Worm (Caenorhabditis elegans) whole organism, L2 larva: ENCODE results near the gene Y7A9D.1.

Experiments
- F13H6.1 ChIP-seq: sonication (generic microtip); optimal IDR thresholded peaks from 2 replicates; lab custom pipeline; 2016; ENCODE audit warnings: missing genetic modification characterization, missing compliant biosample characterization
- alr-1 ChIP-seq: fragments of 150-350 bp; optimal IDR thresholded peaks from 2 replicates; lab custom pipeline; 2014; ENCODE audit warnings: missing biosample characterization, missing genetic modification characterization
- ceh-16 ChIP-seq: fragments of 150-350 bp; optimal IDR thresholded peaks from 2 replicates; lab custom pipeline; 2014; ENCODE audit warnings: missing biosample characterization, missing genetic modification characterization
- crh-2 ChIP-seq: sonication (generic microtip); optimal IDR thresholded peaks from 2 replicates; lab custom pipeline; 2017; ENCODE audit warnings: missing biosample characterization, missing genetic modification characterization
- dmd-4 ChIP-seq: sonication (generic microtip); optimal IDR thresholded peaks from 2 replicates; lab custom pipeline; 2017; ENCODE audit warnings: missing biosample characterization, missing genetic modification characterization
- egl-27 ChIP-seq: sonication (generic microtip); optimal IDR thresholded peaks from 3 replicates; lab custom pipeline; 2017; ENCODE audit warnings: missing biosample characterization, missing genetic modification reagents, missing genetic modification characterization
- elt-1 ChIP-seq: fragments of 150-350 bp; optimal IDR thresholded peaks from 2 replicates; lab custom pipeline; 2014; ENCODE audit warnings: missing biosample characterization, missing genetic modification characterization
- fos-1 ChIP-seq: fragments of 150-350 bp; optimal IDR thresholded peaks from 2 replicates; lab custom pipeline; 2014; ENCODE audit warnings: missing biosample characterization, missing genetic modification characterization
- gmeb-1 ChIP-seq: fragments of 150-350 bp; optimal IDR thresholded peaks from 2 replicates; lab custom pipeline; 2014; ENCODE audit warnings: missing biosample characterization, missing genetic modification characterization
- lin-11 ChIP-seq: fragments of 150-350 bp; sonication (generic microtip); optimal IDR thresholded peaks from 2 replicates; lab custom pipeline; 2014; ENCODE audit warnings: missing biosample characterization, missing genetic modification characterization, inconsistent platforms, mixed read lengths
- lin-13 ChIP-seq: fragments of 150-350 bp; optimal IDR thresholded peaks from 2 replicates; lab custom pipeline; 2014; ENCODE audit warnings: missing biosample characterization, missing genetic modification reagents, missing genetic modification characterization
- lsy-2 ChIP-seq, 2 experiments: fragments of 150-350 bp in 1 of 2; sonication (generic microtip) in 1 of 2; optimal IDR thresholded peaks; 2 replicates each; lab custom pipeline; 2014 to 2017; ENCODE audit warnings: missing biosample characterization in 2 of 2, missing genetic modification characterization in 2 of 2
- mbf-1 ChIP-seq: sonication (generic microtip); optimal IDR thresholded peaks from 2 replicates; lab custom pipeline; 2017; ENCODE audit warnings: missing biosample characterization, missing genetic modification characterization
- mdl-1 ChIP-seq, 2 experiments: fragments of 150-350 bp in 1 of 2; sonication (generic microtip) in 1 of 2; optimal IDR thresholded peaks; 2 replicates each; lab custom pipeline; 2017; ENCODE audit warnings: missing biosample characterization in 2 of 2, missing genetic modification characterization in 2 of 2
- nhr-129 ChIP-seq: fragments of 150-350 bp; optimal IDR thresholded peaks from 2 replicates; lab custom pipeline; 2014; ENCODE audit warnings: missing biosample characterization, missing genetic modification characterization
- nhr-21 ChIP-seq: fragments of 150-350 bp; optimal IDR thresholded peaks from 2 replicates; lab custom pipeline; 2014; ENCODE audit warnings: missing biosample characterization, missing genetic modification characterization
- nhr-25 ChIP-seq: fragments of 150-350 bp; sonication (generic microtip); optimal IDR thresholded peaks from 3 replicates; lab custom pipeline; 2014; ENCODE audit warnings: missing biosample characterization, missing genetic modification characterization
- nhr-77 ChIP-seq: fragments of 150-350 bp; optimal IDR thresholded peaks from 2 replicates; lab custom pipeline; 2014; ENCODE audit warnings: missing biosample characterization, missing genetic modification characterization
- sem-4 ChIP-seq: fragments of 150-350 bp; optimal IDR thresholded peaks from 2 replicates; lab custom pipeline; 2014; ENCODE audit warnings: missing biosample characterization, missing genetic modification reagents, missing genetic modification characterization
- sma-3 ChIP-seq: sonication (generic microtip); optimal IDR thresholded peaks from 2 replicates; lab custom pipeline; 2016; ENCODE audit warnings: missing genetic modification reagents, missing genetic modification characterization, missing compliant biosample characterization
- sma-9 ChIP-seq, 2 experiments: fragments of 150-350 bp in 1 of 2; sonication (generic microtip) in 1 of 2; optimal IDR thresholded peaks; 2 replicates each; lab custom pipeline; 2014 to 2016; ENCODE audit warnings: missing genetic modification characterization in 2 of 2, mild to moderate bottlenecking in 1 of 2, missing biosample characterization in 1 of 2, missing compliant biosample characterization in 1 of 2, missing genetic modification reagents in 1 of 2, moderate library complexity in 1 of 2
- snpc-4 ChIP-seq: fragments of 150-350 bp; optimal IDR thresholded peaks from 2 replicates; lab custom pipeline; 2014; ENCODE audit warnings: missing biosample characterization, missing genetic modification characterization
- unc-39 ChIP-seq: fragments of 150-350 bp; optimal IDR thresholded peaks from 2 replicates; lab custom pipeline; 2014; ENCODE audit warnings: missing biosample characterization, missing genetic modification characterization
- unc-55 ChIP-seq: fragments of 150-350 bp; sonication (generic microtip); optimal IDR thresholded peaks from 3 replicates; lab custom pipeline; 2014; ENCODE audit warnings: missing biosample characterization, missing genetic modification reagents, missing genetic modification characterization
- unc-62 ChIP-seq: fragments of 150-350 bp; optimal IDR thresholded peaks from 2 replicates; lab custom pipeline; 2014; ENCODE audit warnings: missing biosample characterization, missing genetic modification reagents, missing genetic modification characterization
- ztf-1 ChIP-seq: fragments of 200-800 bp; sonication (Bioruptor generic); conservative IDR thresholded peaks from 2 replicates; pipeline ENCODE4 v1.3.6; 2022; ENCODE audit warnings: missing genetic modification characterization, missing compliant biosample characterization
- ztf-11 ChIP-seq: sonication (generic microtip); optimal IDR thresholded peaks from 2 replicates; lab custom pipeline; 2017; ENCODE audit warnings: missing biosample characterization, missing genetic modification characterization
- ztf-4 ChIP-seq: fragments of 150-350 bp; optimal IDR thresholded peaks from 2 replicates; lab custom pipeline; 2014; ENCODE audit warnings: missing biosample characterization, missing genetic modification characterization

The Y7A9D.1 gene

DNA sequence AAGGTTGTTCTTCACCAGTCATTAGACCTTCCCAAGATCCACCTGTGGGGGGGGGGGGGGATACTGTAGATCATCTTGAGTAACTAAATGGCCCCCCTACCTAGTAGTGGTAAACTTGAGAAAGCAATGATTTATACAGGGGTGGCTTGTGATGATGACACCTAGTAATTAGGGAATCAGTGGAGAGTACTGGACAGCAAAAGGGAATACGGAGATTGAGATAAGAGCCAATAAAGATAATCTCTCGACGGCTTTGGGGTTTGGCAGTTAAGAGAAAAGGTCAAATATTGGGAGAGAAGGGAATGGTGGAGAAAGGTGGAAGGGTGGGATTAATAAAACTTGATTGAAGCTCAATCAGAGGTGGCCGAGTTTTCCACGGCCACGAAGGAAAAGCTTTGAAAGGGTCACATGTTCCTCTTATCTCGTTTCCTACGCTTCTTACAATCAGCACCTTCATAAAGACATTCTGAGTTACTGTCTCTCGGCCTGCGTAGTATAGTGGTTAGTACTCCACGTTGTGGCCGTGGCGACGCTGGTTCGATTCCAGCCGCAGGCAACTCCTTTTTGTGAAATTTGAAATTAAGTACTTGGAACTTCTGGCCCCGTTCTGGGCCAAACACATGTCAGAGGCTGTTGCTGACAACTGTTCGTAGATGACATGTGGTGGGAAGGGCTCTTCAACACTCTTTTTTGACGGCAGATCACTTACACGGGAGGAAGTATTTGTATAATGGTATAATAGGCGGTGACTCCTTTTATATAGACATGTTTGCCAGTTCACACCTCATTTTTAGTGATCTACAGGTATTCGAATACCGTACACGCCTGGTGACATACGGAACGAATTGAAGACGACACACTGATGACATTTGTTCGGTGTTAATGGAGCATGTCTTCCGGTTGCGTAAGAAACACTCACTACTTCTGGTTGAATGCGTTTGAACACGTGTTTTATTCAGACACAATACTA, 18.7 kb upstream of the Y7A9D.1 start:
- TF ChIP-seq unc-62 (GFP tag; lab: Kevin White, UChicago) (no peak), ceh-16 (peak; percentile 96), ztf-4 (no peak), unc-55 (GFP tag; lab: Kevin White, UChicago) (no peak), ztf-1 (GFP tag; lab: Robert Waterston, UW) (no peak), elt-1 (peak; percentile 47), F13H6.1 (tag; lab: Kevin White, UChicago) (no peak), sma-3 (GFP tag; lab: Kevin White, UChicago) (peak; percentile 52), nhr-129 (tag; lab: Kevin White, UChicago) (peak; percentile 9), crh-2 (tag; lab: Kevin White, UChicago) (peak; percentile 53), lin-13 (no peak), gmeb-1 (tag; lab: Kevin White, UChicago) (peak; percentile 26)
- TF ChIP-seq, all 48 proteins: peak for 6

DNA sequence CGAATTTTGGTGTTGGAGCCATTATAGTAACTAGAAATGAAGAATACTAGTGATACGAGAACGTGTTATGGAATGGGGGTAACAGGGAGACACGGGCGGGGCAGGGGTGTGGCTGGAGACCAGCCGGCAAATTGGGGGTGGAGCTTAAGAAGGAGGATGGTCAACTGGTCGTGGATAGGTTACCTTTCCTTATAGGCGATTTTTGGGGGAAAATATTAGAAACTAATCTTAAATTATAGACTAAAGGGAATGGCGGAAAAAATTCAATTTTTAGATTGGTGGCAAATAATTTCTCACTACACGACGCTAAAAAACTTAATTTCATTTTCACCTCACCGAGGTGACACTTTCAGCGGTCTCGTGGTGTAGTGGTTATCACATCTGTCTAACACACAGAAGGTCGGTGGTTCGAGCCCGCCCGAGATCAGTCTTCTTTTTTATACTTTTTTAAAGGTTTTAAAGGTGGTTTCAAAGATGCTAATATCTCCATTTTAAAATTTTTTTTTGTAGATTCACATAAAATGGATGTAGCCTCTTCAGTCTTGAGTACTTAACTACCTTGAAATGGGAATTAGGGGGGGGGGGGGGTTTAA, 17.9 kb upstream of the Y7A9D.1 start, which contains the start of gene Y65A5A.1:
Gene Y65A5A.1, minus strand, starts transcription at position 51 of the 593 bp plus-strand sequence.
- no peak for TF ChIP-seq unc-55 (GFP tag; lab: Kevin White, UChicago)
- peak; percentile 28 for TF ChIP-seq lin-13
- TF ChIP-seq lsy-2 (tag; optimal IDR thresholded peaks at IDR 0.05; lab: Kevin White, UChicago) = peak in 1 of 2 experiments; percentile 15
- TF ChIP-seq dmd-4 = no peak
- TF ChIP-seq sem-4 (tag; lab: Kevin White, UChicago) = no peak
- TF ChIP-seq ztf-1 (GFP tag; lab: Robert Waterston, UW) = no peak
- no peak for TF ChIP-seq alr-1 (tag; lab: Kevin White, UChicago)
- TF ChIP-seq mbf-1 = no peak
- no peak for TF ChIP-seq egl-27 (tag; lab: Kevin White, UChicago)
- no peak for TF ChIP-seq ztf-4
- peak; percentile 1 for TF ChIP-seq crh-2 (tag; lab: Kevin White, UChicago)

DNA sequence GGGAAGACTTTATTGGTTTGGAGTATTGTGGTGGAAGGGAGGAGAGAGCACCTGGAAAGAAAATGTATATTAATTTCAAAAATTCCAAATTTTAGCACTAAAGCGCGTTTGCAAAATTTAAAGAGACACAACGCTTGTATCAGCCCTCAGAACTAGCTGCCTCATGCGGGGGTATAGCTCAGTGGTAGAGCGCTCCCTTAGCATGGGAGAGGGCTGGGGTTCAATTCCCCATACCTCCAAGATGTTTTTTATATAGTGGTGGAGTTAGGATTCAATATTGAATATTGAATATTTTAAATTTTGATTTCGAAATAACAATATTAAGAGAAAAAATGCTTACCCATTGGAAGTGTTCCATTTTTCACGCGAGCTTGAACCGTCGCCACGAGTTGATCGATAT, 17.0 kb upstream of the Y7A9D.1 start:
- TF ChIP-seq ztf-1 (GFP tag; lab: Robert Waterston, UW) = no peak
- peak; percentile 60 for TF ChIP-seq unc-55 (GFP tag; lab: Kevin White, UChicago)
- TF ChIP-seq mdl-1 (tag; optimal IDR thresholded peaks at IDR 0.05; lab: Kevin White, UChicago) = no peak
- peak; percentile 11 for TF ChIP-seq snpc-4
- peak; percentile 20 for TF ChIP-seq lin-13
- peak; percentile 35 for TF ChIP-seq fos-1 (tag; lab: Kevin White, UChicago)
- no peak for TF ChIP-seq nhr-77 (tag; lab: Kevin White, UChicago)
- TF ChIP-seq crh-2 (tag; lab: Kevin White, UChicago) = peak; percentile 15
- TF ChIP-seq unc-39 = no peak
- TF ChIP-seq lin-11 (tag; lab: Kevin White, UChicago) = peak; percentile 3
- TF ChIP-seq ztf-11 (tag; lab: Kevin White, UChicago) = no peak
- TF ChIP-seq nhr-129 (tag; lab: Kevin White, UChicago) = peak; percentile 23
- peak; percentile 12 for TF ChIP-seq sma-3 (GFP tag; lab: Kevin White, UChicago)
- peak in 1 of 2 experiments; percentile 27 for TF ChIP-seq lsy-2 (tag; optimal IDR thresholded peaks at IDR 0.05; lab: Kevin White, UChicago)

DNA sequence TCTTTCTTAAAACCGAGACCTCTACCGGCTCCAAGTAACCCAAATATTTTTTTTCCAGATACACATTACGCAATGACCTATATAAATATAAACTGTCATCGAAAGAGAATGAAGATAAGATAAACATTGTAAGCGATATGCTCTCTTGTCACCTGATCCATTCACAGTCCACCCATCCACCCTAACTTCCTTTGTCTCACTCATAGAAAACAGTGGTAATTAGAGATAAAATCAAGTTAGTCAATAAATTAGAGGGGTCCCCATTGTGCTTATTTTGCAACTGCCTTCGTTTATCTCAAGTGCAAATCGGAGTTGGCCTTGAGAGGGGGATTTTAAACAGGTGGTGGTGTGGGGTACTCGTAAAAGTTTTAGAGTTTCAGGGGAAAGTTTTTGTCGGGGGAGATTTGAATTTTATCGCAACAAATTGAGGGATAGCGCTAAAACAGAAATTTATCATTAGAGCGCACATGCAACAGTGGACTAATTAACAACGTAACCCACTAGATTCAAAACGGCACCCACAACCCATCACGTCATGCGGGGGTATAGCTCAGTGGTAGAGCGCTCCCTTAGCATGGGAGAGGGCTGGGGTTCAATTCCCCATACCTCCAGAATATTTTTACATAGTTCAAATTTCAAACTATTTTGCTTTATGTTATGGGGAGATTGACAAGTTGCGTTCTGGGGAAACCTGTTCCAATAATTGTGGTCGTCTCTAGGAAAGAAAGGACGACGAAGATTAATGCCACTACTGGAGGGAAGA, 16.0 kb upstream of the Y7A9D.1 start:
- TF ChIP-seq nhr-25 (tag; lab: Kevin White, UChicago) (peak; percentile 38), unc-55 (GFP tag; lab: Kevin White, UChicago) (peak; percentile 2), mdl-1 (tag; optimal IDR thresholded peaks at IDR 0.05; lab: Kevin White, UChicago) (no peak), nhr-21 (tag; lab: Kevin White, UChicago) (peak; percentile 12), lin-13 (peak; percentile 21), ceh-16 (peak; percentile 60), sma-9 (GFP tag; optimal IDR thresholded peaks at IDR 0.05; lab: Kevin White, UChicago) (no peak), sma-9 (tag; optimal IDR thresholded peaks at IDR 0.05; lab: Kevin White, UChicago) (no peak), nhr-129 (tag; lab: Kevin White, UChicago) (peak; percentile 8)
